Worm (Caenorhabditis elegans) whole organism, young adult: ENCODE measurements around the gene T26H8.5.

ENCODE experiments used
- B0019.2 ChIP-seq: fragments of 200-800 bp; sonication (Bioruptor generic); conservative IDR thresholded peaks from 2 replicates; pipeline ENCODE4 v1.3.6; 2022; ENCODE audit warnings: missing genetic modification reagents, missing genetic modification characterization, missing compliant biosample characterization
- B0035.1 ChIP-seq: sonication (generic microtip); optimal IDR thresholded peaks from 2 replicates; lab custom pipeline; 2016; ENCODE audit warnings: missing genetic modification characterization, mild to moderate bottlenecking, missing compliant biosample characterization, missing genotype, missing genetic modification reagents
- C17E4.6 ChIP-seq: fragments of 200-800 bp; sonication (Bioruptor generic); IDR thresholded peaks from 2 replicates; pipeline ENCODE4 v1.3.6; 2022; ENCODE audit warnings: missing genetic modification reagents, missing genetic modification characterization, missing compliant biosample characterization
- F49E8.2 ChIP-seq: sonication (generic microtip); optimal IDR thresholded peaks from 3 replicates; lab custom pipeline; 2017; ENCODE audit warnings: missing genetic modification characterization, mild to moderate bottlenecking, missing compliant biosample characterization, antibody characterized with exemption, moderate library complexity; ENCODE audit not compliant: insufficient read depth
- F52B5.7 ChIP-seq: sonication (generic microtip); optimal IDR thresholded peaks from 2 replicates; lab custom pipeline; 2016; ENCODE audit warnings: mild to moderate bottlenecking, missing genetic modification characterization, missing compliant biosample characterization
- F55B11.4 ChIP-seq: sonication (generic microtip); optimal IDR thresholded peaks from 2 replicates; lab custom pipeline; 2016; ENCODE audit warnings: missing compliant biosample characterization, missing genetic modification characterization, borderline replicate concordance; ENCODE audit not compliant: insufficient read depth
- F57A8.1 ChIP-seq: fragments of 200-800 bp; sonication (Bioruptor generic); optimal IDR thresholded peaks from 2 replicates; lab custom pipeline; 2018; ENCODE audit warnings: mild to moderate bottlenecking, missing genetic modification characterization, moderate library complexity, missing compliant biosample characterization
- T07F8.4 ChIP-seq: sonication (generic microtip); optimal IDR thresholded peaks from 2 replicates; lab custom pipeline; 2016; ENCODE audit warnings: mild to moderate bottlenecking, missing genetic modification characterization, moderate library complexity, missing compliant biosample characterization
- T26A5.8 ChIP-seq: sonication (generic microtip); optimal IDR thresholded peaks from 2 replicates; lab custom pipeline; 2016; ENCODE audit warnings: missing genetic modification characterization, missing compliant biosample characterization
- Y53F4B.3 ChIP-seq: fragments of 200-800 bp; sonication (Bioruptor generic); IDR thresholded peaks from 2 replicates; pipeline ENCODE4 v1.3.6; 2022; ENCODE audit warnings: missing genetic modification reagents, missing genetic modification characterization, missing compliant biosample characterization
- Y67H2A.10 ChIP-seq: fragments of 200-800 bp; sonication (Bioruptor generic); conservative IDR thresholded peaks from 2 replicates; pipeline ENCODE4 v1.3.6; 2022; ENCODE audit warnings: missing genetic modification reagents, missing genetic modification characterization, missing compliant biosample characterization
- athp-1 ChIP-seq: sonication (generic microtip); optimal IDR thresholded peaks from 2 replicates; lab custom pipeline; 2017; ENCODE audit warnings: mild to moderate bottlenecking, missing genetic modification characterization, missing compliant biosample characterization
- attf-5 ChIP-seq: fragments of 200-800 bp; sonication (Bioruptor generic); optimal IDR thresholded peaks from 2 replicates; lab custom pipeline; 2018; ENCODE audit warnings: mild to moderate bottlenecking, missing genetic modification characterization, missing compliant biosample characterization
- attf-6 ChIP-seq: fragments of 200-800 bp; sonication (Bioruptor generic); IDR thresholded peaks from 2 replicates; pipeline ENCODE4 v1.3.6; 2022; ENCODE audit warnings: missing genetic modification reagents, missing genetic modification characterization, missing compliant biosample characterization
- ceh-40 ChIP-seq: fragments of 200-800 bp; sonication (Bioruptor generic); IDR thresholded peaks from 2 replicates; pipeline ENCODE4 v1.3.6; 2022; ENCODE audit warnings: missing genetic modification characterization, missing compliant biosample characterization
- dox-1 ChIP-seq: fragments of 200-800 bp; sonication (Bioruptor generic); IDR thresholded peaks from 2 replicates; pipeline ENCODE4 v1.3.6; 2022; ENCODE audit warnings: missing genetic modification reagents, missing genetic modification characterization, missing compliant biosample characterization
- efl-1 ChIP-seq: fragments of 150-350 bp; optimal IDR thresholded peaks from 2 replicates; lab custom pipeline; 2014; ENCODE audit warnings: missing biosample characterization, missing genetic modification reagents, missing genetic modification characterization
- hlh-12 ChIP-seq: sonication (generic microtip); optimal IDR thresholded peaks from 2 replicates; lab custom pipeline; 2016; ENCODE audit warnings: missing genetic modification characterization, missing compliant biosample characterization
- hmg-20 ChIP-seq: fragments of 200-800 bp; sonication (Bioruptor generic); IDR thresholded peaks from 2 replicates; pipeline ENCODE4 v1.3.6; 2022; ENCODE audit warnings: missing genetic modification reagents, missing genetic modification characterization, missing compliant biosample characterization
- let-607 ChIP-seq, 2 experiments: fragments of 200-800 bp in 1 of 2; sonication (Bioruptor generic) in 1 of 2; sonication (generic microtip) in 1 of 2; optimal IDR thresholded peaks; 2 replicates each; lab custom pipeline; 2016 to 2018; ENCODE audit warnings: mild to moderate bottlenecking in 2 of 2, missing compliant biosample characterization in 2 of 2, missing genetic modification characterization in 2 of 2, moderate library complexity in 2 of 2, missing genotype in 1 of 2
- lin-54 ChIP-seq: fragments of 200-800 bp; sonication (Bioruptor generic); optimal IDR thresholded peaks from 2 replicates; lab custom pipeline; 2018; ENCODE audit warnings: mild to moderate bottlenecking, missing genetic modification characterization, missing compliant biosample characterization
- lsl-1 ChIP-seq: fragments of 200-800 bp; sonication (Bioruptor generic); optimal IDR thresholded peaks from 2 replicates; lab custom pipeline; 2018; ENCODE audit warnings: mild to moderate bottlenecking, missing genetic modification characterization, moderate library complexity, missing compliant biosample characterization
- madf-10 ChIP-seq: sonication (generic microtip); optimal IDR thresholded peaks from 2 replicates; lab custom pipeline; 2016; ENCODE audit warnings: mild to moderate bottlenecking, missing genetic modification characterization, missing compliant biosample characterization
- madf-8 ChIP-seq: fragments of 200-800 bp; sonication (Bioruptor generic); conservative IDR thresholded peaks from 2 replicates; pipeline ENCODE4 v1.3.6; 2022; ENCODE audit warnings: missing genetic modification reagents, missing genetic modification characterization, missing compliant biosample characterization
- mxl-1 ChIP-seq: sonication (generic microtip); optimal IDR thresholded peaks from 2 replicates; lab custom pipeline; 2016; ENCODE audit warnings: missing genetic modification characterization, missing compliant biosample characterization
- nhr-120 ChIP-seq: fragments of 200-800 bp; sonication (Bioruptor generic); IDR thresholded peaks from 2 replicates; pipeline ENCODE4 v1.3.6; 2022; ENCODE audit warnings: missing genetic modification characterization, missing compliant biosample characterization
- nhr-27 ChIP-seq: fragments of 200-800 bp; sonication (Bioruptor generic); optimal IDR thresholded peaks from 2 replicates; lab custom pipeline; 2018; ENCODE audit warnings: mild to moderate bottlenecking, missing genetic modification characterization, moderate library complexity, missing compliant biosample characterization
- pbrm-1 ChIP-seq: fragments of 200-800 bp; sonication (Bioruptor generic); IDR thresholded peaks from 2 replicates; pipeline ENCODE4 v1.3.6; 2022; ENCODE audit warnings: missing genetic modification reagents, missing genetic modification characterization, missing compliant biosample characterization
- rpc-1 ChIP-seq, 2 experiments: fragments of 150-350 bp in 1 of 2; sonication (generic microtip) in 1 of 2; optimal IDR thresholded peaks; 2 replicates each; lab custom pipeline; 2014 to 2018; ENCODE audit warnings: missing biosample characterization in 1 of 2, missing genetic modification characterization in 1 of 2, missing genetic modification reagents in 1 of 2, missing genotype in 1 of 2
- sdz-38 ChIP-seq: sonication (generic microtip); optimal IDR thresholded peaks from 2 replicates; lab custom pipeline; 2016; ENCODE audit warnings: missing genotype, missing genetic modification characterization, missing compliant biosample characterization
- sea-2 ChIP-seq: fragments of 200-800 bp; sonication (Bioruptor generic); IDR thresholded peaks from 2 replicates; pipeline ENCODE4 v1.3.6; 2022; ENCODE audit warnings: missing genetic modification characterization, missing compliant biosample characterization
- snpc-4 ChIP-seq, 5 experiments: fragments of 150-350 bp in 1 of 5; sonication (generic microtip) in 4 of 5; optimal IDR thresholded peaks; 2 replicates each; lab custom pipeline; 2014 to 2018; ENCODE audit warnings: missing genetic modification characterization in 5 of 5, missing biosample characterization in 3 of 5, antibody characterized with exemption in 2 of 5, mild to moderate bottlenecking in 2 of 5, missing compliant biosample characterization in 2 of 5, missing genotype in 2 of 5, moderate library complexity in 2 of 5, missing genetic modification reagents in 1 of 5
- tbp1 ChIP-seq: fragments of 200-800 bp; sonication (Bioruptor generic); optimal IDR thresholded peaks from 2 replicates; lab custom pipeline; 2018; ENCODE audit warnings: mild to moderate bottlenecking, missing genetic modification characterization, missing compliant biosample characterization
- xnd-1 ChIP-seq: sonication (generic microtip); optimal IDR thresholded peaks from 2 replicates; lab custom pipeline; 2016; ENCODE audit warnings: missing genotype, missing genetic modification reagents, missing genetic modification characterization, missing compliant biosample characterization
- zim-3 ChIP-seq: sonication (generic microtip); optimal IDR thresholded peaks from 2 replicates; lab custom pipeline; 2017; ENCODE audit warnings: mild to moderate bottlenecking, missing genetic modification characterization, moderate library complexity, missing compliant biosample characterization
- ztf-18 ChIP-seq: sonication (generic microtip); optimal IDR thresholded peaks from 2 replicates; lab custom pipeline; 2016; ENCODE audit warnings: missing genotype, mild to moderate bottlenecking, missing genetic modification characterization, missing compliant biosample characterization
- ztf-22 ChIP-seq: fragments of 200-800 bp; sonication (Bioruptor generic); optimal IDR thresholded peaks from 2 replicates; lab custom pipeline; 2018; ENCODE audit warnings: mild to moderate bottlenecking, missing genetic modification characterization, moderate library complexity, missing compliant biosample characterization
- ztf-25 ChIP-seq: fragments of 200-800 bp; sonication (Bioruptor generic); IDR thresholded peaks from 2 replicates; pipeline ENCODE4 v1.3.6; 2022; ENCODE audit warnings: missing genetic modification reagents, missing genetic modification characterization, missing compliant biosample characterization
- ztf-26 ChIP-seq: sonication (generic microtip); optimal IDR thresholded peaks from 2 replicates; lab custom pipeline; 2017; ENCODE audit warnings: missing genetic modification characterization, missing compliant biosample characterization
- ztf-6 ChIP-seq: fragments of 200-800 bp; sonication (Bioruptor generic); IDR thresholded peaks from 2 replicates; pipeline ENCODE4 v1.3.6; 2022; ENCODE audit warnings: missing genetic modification reagents, missing genetic modification characterization, missing compliant biosample characterization

Gene T26H8.5

ce11 chrV:15268302-15268701, 37.1 kb downstream of the T26H8.5 start, which contains the start of gene srw-22 (continued):
- TF ChIP-seq snpc-4 (GFP tag; optimal IDR thresholded peaks at IDR 0.05; lab: Kevin White, UChicago) = no peak
- TF ChIP-seq snpc-4 (tag; optimal IDR thresholded peaks at IDR 0.05; lab: Kevin White, UChicago) = no peak
- TF ChIP-seq lin-54 = no peak
- no peak for TF ChIP-seq ztf-26 (tag; lab: Kevin White, UChicago)
- TF ChIP-seq zim-3 (tag; lab: Kevin White, UChicago) = no peak
- TF ChIP-seq let-607 (tag; optimal IDR thresholded peaks at IDR 0.05; lab: Kevin White, UChicago) = no peak

- TF ChIP-seq B0035.1 (tag; lab: Kevin White, UChicago) = no peak
- no peak for TF ChIP-seq F49E8.2 (tag; lab: Kevin White, UChicago)
- no peak for TF ChIP-seq hmg-20 (GFP tag; lab: Robert Waterston, UW)
- TF ChIP-seq ztf-22 (GFP tag; lab: Kevin White, UChicago) = no peak
- no peak for TF ChIP-seq lin-54
- no peak for TF ChIP-seq hlh-12 (tag; lab: Kevin White, UChicago)
- no peak for TF ChIP-seq xnd-1 (tag; lab: Kevin White, UChicago)
- TF ChIP-seq tbp1 (GFP tag; lab: Kevin White, UChicago) = no peak
- TF ChIP-seq nhr-27 (tag; lab: Kevin White, UChicago) = no peak
- TF ChIP-seq sdz-38 (tag; lab: Kevin White, UChicago) = no peak
- no peak for TF ChIP-seq T26A5.8 (tag; lab: Kevin White, UChicago)
- no peak for TF ChIP-seq pbrm-1 (GFP tag; lab: Robert Waterston, UW)
- TF ChIP-seq ztf-6 = no peak
- TF ChIP-seq ztf-25 (GFP tag; lab: Robert Waterston, UW) = no peak
- TF ChIP-seq nhr-120 = no peak
- no peak for TF ChIP-seq T07F8.4
- no peak for TF ChIP-seq B0019.2 (GFP tag; lab: Robert Waterston, UW)
- no peak for TF ChIP-seq attf-6 (GFP tag; lab: Robert Waterston, UW)
Observed at ce11 chrV:15267405-15267804, 38.0 kb downstream of the T26H8.5 start, which contains the start of gene T10H4.13. TSS of gene T10H4.13 (minus strand) at chrV:15267505.

ce11 chrV:15265814-15266213, 39.6 kb downstream of the T26H8.5 start, which contains the start of gene M01B2.13:
TSS of gene M01B2.13 (minus strand) at chrV:15265914.
- no peak for TF ChIP-seq xnd-1 (tag; lab: Kevin White, UChicago)
- no peak for TF ChIP-seq madf-8 (GFP tag; lab: Robert Waterston, UW)
- no peak for TF ChIP-seq F57A8.1 (GFP tag; lab: Kevin White, UChicago)
- TF ChIP-seq efl-1 (GFP tag; lab: Kevin White, UChicago) = no peak
- TF ChIP-seq attf-5 (GFP tag; lab: Kevin White, UChicago) = no peak
- no peak for TF ChIP-seq Y67H2A.10 (GFP tag; lab: Robert Waterston, UW)
- TF ChIP-seq mxl-1 (tag; lab: Kevin White, UChicago) = no peak
- no peak for TF ChIP-seq C17E4.6 (GFP tag; lab: Robert Waterston, UW)
- TF ChIP-seq F52B5.7 (tag; lab: Kevin White, UChicago) = no peak
- TF ChIP-seq ztf-18 (tag; lab: Kevin White, UChicago) = no peak
- no peak for TF ChIP-seq dox-1 (GFP tag; lab: Robert Waterston, UW)
- no peak for TF ChIP-seq lsl-1 (GFP tag; lab: Kevin White, UChicago)
- no peak for TF ChIP-seq ceh-40 (GFP tag; lab: Robert Waterston, UW)
- no peak for TF ChIP-seq rpc-1 (optimal IDR thresholded peaks at IDR 0.05; lab: Kevin White, UChicago)
- TF ChIP-seq rpc-1 (tag; optimal IDR thresholded peaks at IDR 0.05; lab: Kevin White, UChicago) = no peak
- TF ChIP-seq madf-10 (tag; lab: Kevin White, UChicago) = no peak
- no peak for TF ChIP-seq F55B11.4 (tag; lab: Kevin White, UChicago)
- no peak for TF ChIP-seq Y53F4B.3 (GFP tag; lab: Robert Waterston, UW)
- no peak for TF ChIP-seq sea-2 (GFP tag; lab: Robert Waterston, UW)
- no peak for TF ChIP-seq ztf-26 (tag; lab: Kevin White, UChicago)
- no peak for TF ChIP-seq athp-1
